Fruit fly (Drosophila melanogaster) whole organism, embryonic: Measurements from ENCODE around the gene Gr64f.
A peak's percentile ranks its signal among the peaks of the same experiment; 100 is the strongest.

Experiments
- Aef1 ChIP-seq: fragments of 200-800 bp; sonication (Bioruptor generic); IDR thresholded peaks from 3 replicates; pipeline ENCODE4 v1.3.6; 2022; ENCODE audit warnings: missing biosample characterization, missing genetic modification characterization
- Antp ChIP-seq: fragments of 200-800 bp; sonication (Bioruptor generic); optimal IDR thresholded peaks from 3 replicates; lab custom pipeline; 2016; ENCODE audit warnings: missing biosample characterization, missing genetic modification characterization
- Blimp-1 ChIP-seq: fragments of 200-800 bp; sonication (Bioruptor generic); optimal IDR thresholded peaks from 3 replicates; lab custom pipeline; 2018; ENCODE audit warnings: missing biosample characterization, missing genetic modification characterization, mild to moderate bottlenecking, moderate library complexity, missing genetic modification reagents
- CG10979 ChIP-seq: fragments of 200-800 bp; sonication (Bioruptor generic); optimal IDR thresholded peaks from 2 replicates; lab custom pipeline; 2018; ENCODE audit warnings: missing biosample characterization, mild to moderate bottlenecking, missing genetic modification characterization, moderate library complexity
- CG11560 ChIP-seq: fragments of 200-800 bp; sonication (Bioruptor generic); IDR thresholded peaks from 3 replicates; pipeline ENCODE4 v1.3.6; 2022; ENCODE audit warnings: missing biosample characterization, missing genetic modification characterization
- CG11695 ChIP-seq: fragments of 200-800 bp; sonication (Bioruptor generic); IDR thresholded peaks from 3 replicates; pipeline ENCODE4 v1.3.6; 2022; ENCODE audit warnings: missing biosample characterization, missing genetic modification characterization
- CG12219 ChIP-seq: fragments of 200-800 bp; sonication (Bioruptor generic); optimal IDR thresholded peaks from 3 replicates; lab custom pipeline; 2018; ENCODE audit warnings: missing biosample characterization, mild to moderate bottlenecking, missing genetic modification characterization
- CG13424 ChIP-seq: fragments of 200-800 bp; sonication (Bioruptor generic); optimal IDR thresholded peaks from 2 replicates; lab custom pipeline; 2019; ENCODE audit warnings: missing biosample characterization, mild to moderate bottlenecking, missing genetic modification characterization, moderate library complexity
- CG13624 ChIP-seq: fragments of 200-800 bp; sonication (Bioruptor generic); optimal IDR thresholded peaks from 2 replicates; lab custom pipeline; 2016; ENCODE audit warnings: missing biosample characterization, missing genetic modification characterization
- CG15514 ChIP-seq: fragments of 200-800 bp; sonication (Bioruptor generic); optimal IDR thresholded peaks from 3 replicates; lab custom pipeline; 2017; ENCODE audit warnings: missing biosample characterization, missing genetic modification characterization, mild to moderate bottlenecking, moderate library complexity, missing genetic modification reagents
- CG16779 ChIP-seq: fragments of 200-800 bp; sonication (Bioruptor generic); IDR thresholded peaks from 2 replicates; pipeline ENCODE4 v1.3.6; 2022; ENCODE audit warnings: missing biosample characterization, missing genetic modification characterization
- CG17912 ChIP-seq: fragments of 200-800 bp; sonication (Bioruptor generic); optimal IDR thresholded peaks from 2 replicates; lab custom pipeline; 2018; ENCODE audit warnings: missing biosample characterization, mild to moderate bottlenecking, missing genetic modification characterization
- CG18764 ChIP-seq: fragments of 200-800 bp; sonication (Bioruptor generic); optimal IDR thresholded peaks from 3 replicates; lab custom pipeline; 2016; ENCODE audit warnings: missing biosample characterization, missing genetic modification characterization
- CG2116 ChIP-seq: fragments of 200-800 bp; sonication (Bioruptor generic); optimal IDR thresholded peaks from 3 replicates; lab custom pipeline; 2018; ENCODE audit warnings: missing biosample characterization, mild to moderate bottlenecking, missing genetic modification characterization
- CG34422 ChIP-seq: fragments of 200-800 bp; sonication (Bioruptor generic); IDR thresholded peaks from 3 replicates; pipeline ENCODE4 v1.3.6; 2022; ENCODE audit warnings: missing biosample characterization, missing genetic modification characterization
- CG3847 ChIP-seq: fragments of 200-800 bp; sonication (Bioruptor generic); IDR thresholded peaks from 2 replicates; pipeline ENCODE4 v1.3.6; 2022; ENCODE audit warnings: missing biosample characterization, missing genetic modification characterization
- CG8281 ChIP-seq: fragments of 200-800 bp; sonication (Bioruptor generic); optimal IDR thresholded peaks from 2 replicates; lab custom pipeline; 2018; ENCODE audit warnings: missing biosample characterization, mild to moderate bottlenecking, missing genetic modification characterization, moderate library complexity
- CG8290 ChIP-seq, 3 experiments: fragments of 200-800 bp; sonication (Bioruptor generic); optimal IDR thresholded peaks; 2 replicates each; lab custom pipeline; 2016 to 2019; ENCODE audit warnings: missing biosample characterization in 3 of 3, missing genetic modification characterization in 3 of 3, mild to moderate bottlenecking in 2 of 3, moderate library complexity in 1 of 3
- D ChIP-seq, 2 experiments: fragments of 200-800 bp in 1 of 2; fragments of >200 bp in 1 of 2; sonication (Bioruptor generic) in 1 of 2; optimal IDR thresholded peaks; 2 replicates in 1 of 2; 3 replicates in 1 of 2; lab custom pipeline; 2017; ENCODE audit warnings: mild to moderate bottlenecking in 1 of 2, missing biosample characterization in 1 of 2, missing genetic modification characterization in 1 of 2, missing genetic modification reagents in 1 of 2
- Dfd ChIP-seq, 2 experiments: fragments of >200 bp; optimal IDR thresholded peaks; 2 replicates each; lab custom pipeline; 2017; ENCODE audit warnings: missing biosample characterization in 2 of 2, missing genetic modification characterization in 2 of 2
- Doc2 ChIP-seq: fragments of 200-800 bp; sonication (Bioruptor generic); IDR thresholded peaks from 2 replicates; pipeline ENCODE4 v1.3.6; 2022; ENCODE audit warnings: missing biosample characterization, missing genetic modification characterization
- Drgx ChIP-seq: fragments of 200-800 bp; sonication (Bioruptor generic); IDR thresholded peaks from 2 replicates; pipeline ENCODE4 v1.3.6; 2022; ENCODE audit warnings: missing biosample characterization, missing genetic modification characterization
- Ets65A ChIP-seq: fragments of 200-800 bp; sonication (Bioruptor generic); peaks from one replicate; lab custom pipeline; 2016; ENCODE audit warnings: missing biosample characterization, missing genetic modification characterization
- Mad ChIP-seq: fragments of 200-800 bp; sonication (Bioruptor generic); optimal IDR thresholded peaks from 2 replicates; lab custom pipeline; 2016; ENCODE audit warnings: missing biosample characterization, missing genetic modification characterization
- Max ChIP-seq: fragments of 200-800 bp; sonication (Bioruptor generic); optimal IDR thresholded peaks from 2 replicates; lab custom pipeline; 2016; ENCODE audit warnings: missing biosample characterization, mild to moderate bottlenecking, missing genetic modification characterization
- PHDP ChIP-seq: fragments of 200-800 bp; sonication (Bioruptor generic); optimal IDR thresholded peaks from 3 replicates; lab custom pipeline; 2018; ENCODE audit warnings: missing biosample characterization, mild to moderate bottlenecking, missing genetic modification characterization, moderate library complexity
- Ptx1 ChIP-seq: fragments of 200-800 bp; sonication (Bioruptor generic); IDR thresholded peaks from 2 replicates; pipeline ENCODE4 v1.3.6; 2022; ENCODE audit warnings: missing biosample characterization, missing genetic modification characterization
- Tbp ChIP-seq: fragments of >200 bp; optimal IDR thresholded peaks from 2 replicates; lab custom pipeline; 2018; ENCODE audit warnings: missing biosample characterization, missing genetic modification characterization
- YL-1 ChIP-seq: fragments of 200-800 bp; sonication (Bioruptor generic); optimal IDR thresholded peaks from 3 replicates; lab custom pipeline; 2017; ENCODE audit warnings: missing biosample characterization, mild to moderate bottlenecking, missing genetic modification characterization
- amos ChIP-seq: fragments of 200-800 bp; sonication (Bioruptor generic); IDR thresholded peaks from 2 replicates; pipeline ENCODE4 v1.3.6; 2022; ENCODE audit warnings: missing biosample characterization, missing genetic modification characterization; ENCODE audit not compliant: partially characterized antibody
- ase ChIP-seq: fragments of 200-800 bp; sonication (Bioruptor generic); IDR thresholded peaks from 3 replicates; pipeline ENCODE4 v1.3.6; 2022; ENCODE audit warnings: missing biosample characterization, missing genetic modification characterization
- cas ChIP-seq: fragments of 200-800 bp; sonication (Bioruptor generic); IDR thresholded peaks from 2 replicates; pipeline ENCODE4 v1.3.6; 2022; ENCODE audit warnings: missing biosample characterization, missing genetic modification characterization
- chif ChIP-seq, 2 experiments: fragments of 200-800 bp; sonication (Bioruptor generic); optimal IDR thresholded peaks; 3 replicates each; lab custom pipeline; 2016; ENCODE audit warnings: missing biosample characterization in 2 of 2, missing genetic modification characterization in 2 of 2
- chn ChIP-seq: fragments of 200-800 bp; sonication (Bioruptor generic); optimal IDR thresholded peaks from 2 replicates; lab custom pipeline; 2016; ENCODE audit warnings: missing biosample characterization, missing genetic modification characterization
- crol ChIP-seq: fragments of 200-800 bp; sonication (Bioruptor generic); IDR thresholded peaks from 2 replicates; pipeline ENCODE4 v1.3.6; 2022; ENCODE audit warnings: missing biosample characterization, missing genetic modification characterization
- dati ChIP-seq: fragments of 200-800 bp; sonication (Bioruptor generic); IDR thresholded peaks from 2 replicates; pipeline ENCODE4 v1.3.6; 2022; ENCODE audit warnings: missing biosample characterization, missing genetic modification characterization
- dysf ChIP-seq: fragments of 200-800 bp; sonication (Bioruptor generic); IDR thresholded peaks from 3 replicates; pipeline ENCODE4 v1.3.6; 2022; ENCODE audit warnings: missing biosample characterization, missing genetic modification characterization
- ems ChIP-seq: fragments of 200-800 bp; sonication (Bioruptor generic); optimal IDR thresholded peaks from 3 replicates; lab custom pipeline; 2016; ENCODE audit warnings: missing biosample characterization, missing genetic modification characterization
- fd102C ChIP-seq: fragments of 200-800 bp; sonication (Bioruptor generic); optimal IDR thresholded peaks from 2 replicates; lab custom pipeline; 2018; ENCODE audit warnings: missing biosample characterization, mild to moderate bottlenecking, missing genetic modification characterization, moderate library complexity
- gfzf ChIP-seq: fragments of 200-800 bp; sonication (Bioruptor generic); optimal IDR thresholded peaks from 2 replicates; lab custom pipeline; 2016; ENCODE audit warnings: missing biosample characterization, mild to moderate bottlenecking, missing genetic modification characterization, moderate library complexity
- grn ChIP-seq: fragments of 200-800 bp; sonication (Bioruptor generic); optimal IDR thresholded peaks from 3 replicates; lab custom pipeline; 2017; ENCODE audit warnings: missing biosample characterization, missing genetic modification characterization
- ken ChIP-seq: fragments of 200-800 bp; sonication (Bioruptor generic); IDR thresholded peaks from 3 replicates; pipeline ENCODE4 v1.3.6; 2022; ENCODE audit warnings: missing biosample characterization, missing genetic modification characterization
- lbe ChIP-seq: fragments of 200-800 bp; sonication (Bioruptor generic); optimal IDR thresholded peaks from 2 replicates; lab custom pipeline; 2016; ENCODE audit warnings: missing biosample characterization, mild to moderate bottlenecking, missing genetic modification characterization
- rib ChIP-seq: fragments of 200-800 bp; sonication (Bioruptor generic); IDR thresholded peaks from 2 replicates; pipeline ENCODE4 v1.3.6; 2022; ENCODE audit warnings: missing biosample characterization, missing genetic modification characterization
- ro ChIP-seq: fragments of 200-800 bp; sonication (Bioruptor generic); IDR thresholded peaks from 2 replicates; pipeline ENCODE4 v1.3.6; 2022; ENCODE audit warnings: missing biosample characterization, missing genetic modification characterization
- row ChIP-seq: fragments of 200-800 bp; sonication (Bioruptor generic); IDR thresholded peaks from 3 replicates; pipeline ENCODE4 v1.3.6; 2022; ENCODE audit warnings: missing biosample characterization, missing genetic modification characterization
- sd ChIP-seq: fragments of 200-800 bp; sonication (Bioruptor generic); optimal IDR thresholded peaks from 3 replicates; lab custom pipeline; 2018; ENCODE audit warnings: missing biosample characterization, mild to moderate bottlenecking, missing genetic modification characterization, moderate library complexity
- so ChIP-seq: fragments of 200-800 bp; sonication (Bioruptor generic); IDR thresholded peaks from 3 replicates; pipeline ENCODE4 v1.3.6; 2022; ENCODE audit warnings: missing biosample characterization, missing genetic modification characterization
- zen2 ChIP-seq: fragments of 200-800 bp; sonication (Bioruptor generic); IDR thresholded peaks from 3 replicates; pipeline ENCODE4 v1.3.6; 2022; ENCODE audit warnings: missing biosample characterization, missing genetic modification characterization; ENCODE audit not compliant: partially characterized antibody

The Gr64f gene

dm6 chr3L:4059293-4059820, 23.8 kb downstream of the Gr64f start, which contains the start of gene Ugt305A1 (continued):
- TF ChIP-seq dati (GFP tag; lab: Robert Waterston, UW), result 0 out of 2 replicates have a peak, but pooled peaks have one; percentile 10
- peak; percentile 30 for TF ChIP-seq PHDP
- TF ChIP-seq Mad (GFP tag; lab: Kevin White, UChicago), result no peak
- no peak for TF ChIP-seq zen2 (GFP tag; lab: Robert Waterston, UW)
- no peak for TF ChIP-seq D (optimal IDR thresholded peaks at IDR 0.05; lab: Kevin White, UChicago)
- TF ChIP-seq D (GFP tag; optimal IDR thresholded peaks at IDR 0.05; lab: Kevin White, UChicago), result no peak
- TF ChIP-seq CG2116 (GFP tag; lab: Kevin White, UChicago), result no peak
- TF ChIP-seq lbe (GFP tag; lab: Kevin White, UChicago), result no peak
- no peak for TF ChIP-seq CG8281 (tag; lab: Kevin White, UChicago)
- no peak for TF ChIP-seq Aef1 (GFP tag; lab: Robert Waterston, UW)
- no peak for TF ChIP-seq amos (GFP tag; lab: Robert Waterston, UW)
- no peak for TF ChIP-seq CG18764 (GFP tag; lab: Kevin White, UChicago)
- TF ChIP-seq Dfd (GFP tag; optimal IDR thresholded peaks at IDR 0.05; lab: Kevin White, UChicago), result no peak
- TF ChIP-seq CG17912 (GFP tag; lab: Kevin White, UChicago), result no peak
- peak; percentile 5 for TF ChIP-seq CG10979 (tag; lab: Kevin White, UChicago)
- TF ChIP-seq Doc2, result no peak
- TF ChIP-seq Tbp (GFP tag; lab: Kevin White, UChicago), result no peak
- 0 out of 3 replicates have a peak, but pooled peaks have one; percentile 19 for TF ChIP-seq dysf
- no peak for TF ChIP-seq ems (GFP tag; lab: Kevin White, UChicago)
- TF ChIP-seq CG12219 (GFP tag; lab: Kevin White, UChicago), result no peak
- no peak for TF ChIP-seq rib (GFP tag; lab: Robert Waterston, UW)
- TF ChIP-seq Antp (GFP tag; lab: Kevin White, UChicago), result no peak
- TF ChIP-seq ase (GFP tag; lab: Robert Waterston, UW), result no peak
- TF ChIP-seq CG3847 (GFP tag; lab: Robert Waterston, UW), result no peak
- no peak for TF ChIP-seq cas (GFP tag; lab: Robert Waterston, UW)
- no peak for TF ChIP-seq YL-1 (GFP tag; lab: Kevin White, UChicago)
- no peak for TF ChIP-seq so (GFP tag; lab: Robert Waterston, UW)
- no peak for TF ChIP-seq CG34422
- TF ChIP-seq grn (GFP tag; lab: Kevin White, UChicago), result peak; percentile 17
- TF ChIP-seq ken (GFP tag; lab: Robert Waterston, UW), result no peak
- TF ChIP-seq CG16779 (GFP tag; lab: Robert Waterston, UW), result no peak
- no peak for TF ChIP-seq chn (GFP tag; lab: Kevin White, UChicago)
- TF ChIP-seq CG15514 (GFP tag; lab: Kevin White, UChicago), result peak; percentile 4
- no peak for TF ChIP-seq crol (GFP tag; lab: Robert Waterston, UW)
- peak; percentile 50; the same call in 2 of the 3 replicates for TF ChIP-seq row (GFP tag; lab: Robert Waterston, UW)
- no peak for TF ChIP-seq Max (GFP tag; lab: Kevin White, UChicago)
- TF ChIP-seq Drgx (GFP tag; lab: Robert Waterston, UW), result no peak
- peak; percentile 61 for TF ChIP-seq Ets65A (GFP tag; lab: Kevin White, UChicago)
- TF ChIP-seq CG11695 (GFP tag; lab: Robert Waterston, UW), result no peak
- no peak for TF ChIP-seq sd (tag; lab: Kevin White, UChicago)
- no peak for TF ChIP-seq CG11560
- TF ChIP-seq CG13424 (tag; lab: Kevin White, UChicago), result no peak
- TF ChIP-seq gfzf, result no peak
- TF ChIP-seq ro (GFP tag; lab: Robert Waterston, UW), result no peak
- TF ChIP-seq Blimp-1, result no peak
- no peak for TF ChIP-seq fd102C
- TF ChIP-seq chif (GFP tag; optimal IDR thresholded peaks at IDR 0.05; lab: Kevin White, UChicago), result no peak
- TF ChIP-seq Ptx1 (GFP tag; lab: Robert Waterston, UW), result peak; percentile 28; the same call in 1 of the 2 replicates
- TF ChIP-seq CG8290 (GFP tag; optimal IDR thresholded peaks at IDR 0.05; lab: Kevin White, UChicago), result no peak
- TF ChIP-seq CG8290 (tag; optimal IDR thresholded peaks at IDR 0.05; lab: Kevin White, UChicago), result no peak
- no peak for TF ChIP-seq CG13624 (GFP tag; lab: Kevin White, UChicago)
